Worm (Caenorhabditis elegans): ENCODE results near the gene F22H10.6.

Gene F22H10.6

DNA sequence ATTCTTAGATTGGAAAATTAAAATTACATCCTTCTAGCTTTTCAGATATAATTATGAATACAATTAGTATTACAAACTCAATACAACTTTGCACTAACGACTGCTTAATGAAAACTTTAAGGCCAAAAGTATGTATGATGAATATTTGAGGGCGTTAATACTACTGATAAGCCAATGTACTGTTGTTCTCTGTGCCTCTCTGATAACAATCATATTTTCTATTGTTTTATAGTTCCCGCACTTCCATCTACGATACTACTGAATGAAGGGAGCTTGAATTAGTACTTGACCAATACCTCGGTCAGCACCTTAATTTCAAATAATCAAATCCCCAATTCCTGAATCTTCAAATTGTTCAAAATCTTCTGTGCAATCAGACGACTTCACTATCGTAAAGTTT, 22.0 kb downstream of the F22H10.6 start:
- TF ChIP-seq zfp-3 (GFP tag; conservative IDR thresholded peaks at IDR 0.05), result no peak
- TF ChIP-seq nhr-28 (tag; optimal IDR thresholded peaks at IDR 0.05), result peak; percentile 60
- TF ChIP-seq fkh-10 (GFP tag; optimal IDR thresholded peaks at IDR 0.05), result no peak
- TF ChIP-seq pqm-1 (tag; optimal IDR thresholded peaks at IDR 0.05), result peak; percentile 55
- no peak for TF ChIP-seq T26A8.4 (GFP tag; IDR thresholded peaks at IDR 0.05)
- TF ChIP-seq php-3 (GFP tag; IDR thresholded peaks at IDR 0.05), result 0 out of 2 replicates have a peak, but pooled peaks have one; percentile 40
- TF ChIP-seq cey-2 (tag; optimal IDR thresholded peaks at IDR 0.05; ENCODE audit: borderline replicate concordance, insufficient read depth), result no peak
- no peak for TF ChIP-seq rbr-2 (tag; optimal IDR thresholded peaks at IDR 0.05)
- TF ChIP-seq dmd-6 (GFP tag; IDR thresholded peaks at IDR 0.05), result peak; percentile 22; the same call in 1 of the 2 replicates
- TF ChIP-seq mxl-3 (GFP tag; optimal IDR thresholded peaks at IDR 0.05), result no peak
- peak; percentile 13 for TF ChIP-seq dve-1 (tag; optimal IDR thresholded peaks at IDR 0.05; ENCODE audit: insufficient read depth)
- TF ChIP-seq pha-4 (GFP tag; IDR thresholded peaks at IDR 0.05), result no peak
- TF ChIP-seq pha-4 (tag; optimal IDR thresholded peaks at IDR 0.05), result no peak
- TF ChIP-seq snpc-4 (tag; optimal IDR thresholded peaks at IDR 0.05), result no peak
- no peak for TF ChIP-seq daf-16 (GFP tag; optimal IDR thresholded peaks at IDR 0.05)
- TF ChIP-seq daf-16 (tag; optimal IDR thresholded peaks at IDR 0.05), result peak; percentile 47
- TF ChIP-seq ZK337.2 (GFP tag; IDR thresholded peaks at IDR 0.05), result no peak

DNA sequence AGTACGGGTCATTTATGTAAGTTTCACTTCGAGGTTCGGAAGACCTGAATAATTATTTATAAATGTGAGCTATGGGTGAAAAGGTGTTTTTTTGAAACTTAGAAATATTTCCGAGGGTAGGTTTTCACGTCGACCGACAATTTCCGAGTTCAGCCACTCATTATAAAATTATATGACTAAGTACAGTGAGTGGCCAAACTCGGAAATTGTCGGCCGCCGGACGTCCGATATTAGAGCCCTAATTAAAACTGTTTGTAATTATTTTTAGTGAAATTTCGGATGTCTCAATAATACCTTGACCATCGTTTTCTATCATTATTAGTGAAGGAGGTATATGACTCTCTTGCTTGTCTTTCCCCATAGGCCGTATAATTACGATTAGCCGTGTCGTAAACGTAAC, 23.6 kb downstream of the F22H10.6 start:
- TF ChIP-seq cey-2 (tag; optimal IDR thresholded peaks at IDR 0.05; ENCODE audit: borderline replicate concordance, insufficient read depth) (no peak), nhr-111 (GFP tag; optimal IDR thresholded peaks at IDR 0.05) (no peak), zfp-3 (GFP tag; conservative IDR thresholded peaks at IDR 0.05) (no peak), ZK337.2 (GFP tag; IDR thresholded peaks at IDR 0.05) (no peak), zfp-2 (tag; optimal IDR thresholded peaks at IDR 0.05) (no peak), nhr-11 (tag; optimal IDR thresholded peaks at IDR 0.05) (no peak), nhr-25 (tag; optimal IDR thresholded peaks at IDR 0.05; ENCODE audit: borderline replicate concordance, insufficient read depth) (no peak), ceh-82 (tag; optimal IDR thresholded peaks at IDR 0.05) (no peak), lin-38 (GFP tag; IDR thresholded peaks at IDR 0.05) (no peak), skn-1 (tag; optimal IDR thresholded peaks at IDR 0.05) (no peak), ces-1 (GFP tag; optimal IDR thresholded peaks at IDR 0.05) (no peak), lim-7 (GFP tag; IDR thresholded peaks at IDR 0.05) (no peak), spr-1 (tag; optimal IDR thresholded peaks at IDR 0.05) (no peak)

DNA sequence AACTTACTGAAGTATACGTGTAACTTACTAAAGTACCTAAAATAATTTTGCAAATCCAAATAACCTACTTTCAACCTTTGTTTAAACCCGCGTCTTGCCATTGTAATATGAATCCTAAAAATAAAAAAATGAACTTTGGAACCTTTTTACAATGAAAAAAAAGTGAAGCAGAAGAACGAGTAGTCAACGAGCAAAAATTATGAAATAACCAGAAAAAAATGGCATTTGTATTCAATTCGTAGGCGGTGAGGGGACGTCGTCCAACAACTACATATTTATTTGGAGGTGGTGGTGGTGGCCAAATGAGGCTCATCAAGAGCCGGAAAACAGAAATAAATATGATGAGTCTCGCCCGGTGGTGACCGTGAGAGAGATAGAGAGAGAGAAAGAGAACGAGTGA, 28.4 kb downstream of the F22H10.6 start, which contains the start of gene F43B10.1:
Gene F43B10.1, minus strand, starts transcription at position 101 of the 400 bp plus-strand sequence.
- no peak for TF ChIP-seq ZK546.5 (tag; optimal IDR thresholded peaks at IDR 0.05)
- peak in 1 of 2 experiments; percentile 71 for TF ChIP-seq unc-62 (GFP tag; optimal IDR thresholded peaks at IDR 0.05 in 1 of 2)
- TF ChIP-seq unc-62 (tag; optimal IDR thresholded peaks at IDR 0.05), result no peak
- no peak for TF ChIP-seq pha-4 (GFP tag; IDR thresholded peaks at IDR 0.05)
- TF ChIP-seq pha-4 (tag; optimal IDR thresholded peaks at IDR 0.05), result no peak
- no peak for TF ChIP-seq attf-4 (tag; optimal IDR thresholded peaks at IDR 0.05)

DNA sequence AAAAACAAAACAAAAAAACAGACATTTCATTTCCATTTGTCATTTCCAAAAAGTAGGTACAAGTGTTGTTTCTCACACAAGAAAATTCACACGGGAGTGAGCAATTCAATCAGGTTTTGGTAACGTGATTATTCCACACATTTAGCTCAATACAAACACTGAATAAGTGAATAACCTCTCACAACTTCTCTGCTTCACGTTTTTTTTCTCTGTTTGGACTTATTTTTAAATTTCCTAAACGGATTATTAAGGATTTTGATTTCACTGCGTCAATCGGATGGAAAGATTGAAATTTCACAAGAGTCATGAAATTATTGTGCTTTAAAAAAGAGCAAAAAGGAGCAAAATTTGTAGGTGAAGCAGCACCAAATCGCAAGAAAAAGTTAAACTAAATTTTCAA, 30.9 kb downstream of the F22H10.6 start:
- TF ChIP-seq nhr-11 (tag; optimal IDR thresholded peaks at IDR 0.05) (no peak), ceh-32 (tag; optimal IDR thresholded peaks at IDR 0.05; ENCODE audit: poor library complexity) (no peak), zfp-2 (tag; optimal IDR thresholded peaks at IDR 0.05) (no peak), ztf-11 (tag; optimal IDR thresholded peaks at IDR 0.05) (no peak), F44E2.7 (GFP tag; IDR thresholded peaks at IDR 0.05) (no peak), snpc-1.2 (GFP tag; IDR thresholded peaks at IDR 0.05) (no peak), ceh-44 (GFP tag; IDR thresholded peaks at IDR 0.05) (no peak), unc-62 (GFP tag; optimal IDR thresholded peaks at IDR 0.05 in 1 of 2) (no peak), unc-62 (tag; optimal IDR thresholded peaks at IDR 0.05) (no peak), sdz-12 (GFP tag; optimal IDR thresholded peaks at IDR 0.05) (no peak), zip-11 (GFP tag; IDR thresholded peaks at IDR 0.05) (no peak), nhr-28 (tag; optimal IDR thresholded peaks at IDR 0.05) (no peak), gei-8 (GFP tag; optimal IDR thresholded peaks at IDR 0.05) (no peak), spr-1 (tag; optimal IDR thresholded peaks at IDR 0.05) (no peak), lin-1 (GFP tag; IDR thresholded peaks at IDR 0.05) (no peak), attf-4 (tag; optimal IDR thresholded peaks at IDR 0.05) (no peak), lin-15B (tag; optimal IDR thresholded peaks at IDR 0.05) (no peak), mxl-2 (GFP tag; conservative IDR thresholded peaks at IDR 0.05) (no peak), fos-1 (tag; optimal IDR thresholded peaks at IDR 0.05) (no peak)
